Fruit fly (Drosophila melanogaster) whole organism, wandering third instar larva: ENCODE measurements around the gene CG2991.

Source experiments
- CG32264 ChIP-seq: fragments of 200-800 bp; sonication (Bioruptor generic); optimal IDR thresholded peaks from 2 replicates; lab custom pipeline; 2016; ENCODE audit warnings: missing biosample characterization, missing genetic modification characterization
- CG9705 ChIP-seq: fragments of 200-800 bp; sonication (Bioruptor generic); optimal IDR thresholded peaks from 2 replicates; lab custom pipeline; 2018; ENCODE audit warnings: missing biosample characterization, mild to moderate bottlenecking, missing genetic modification characterization
- CrebA ChIP-seq: fragments of 200-800 bp; sonication (Bioruptor generic); optimal IDR thresholded peaks from 2 replicates; lab custom pipeline; 2016; ENCODE audit warnings: missing biosample characterization, mild to moderate bottlenecking, missing genetic modification characterization, borderline replicate concordance
- Dfd ChIP-seq: fragments of >200 bp; optimal IDR thresholded peaks from 2 replicates; lab custom pipeline; 2017; ENCODE audit warnings: missing biosample characterization, missing genetic modification characterization
- Dif ChIP-seq: fragments of 200-275, 200-300 bp; sonication (Bioruptor generic); optimal IDR thresholded peaks from 2 replicates; lab custom pipeline; 2018; ENCODE audit warnings: missing biosample characterization, missing genetic modification characterization; ENCODE audit not compliant: partially characterized antibody
- GATAd ChIP-seq: sonication (Bioruptor generic); optimal IDR thresholded peaks from 2 replicates; lab custom pipeline; 2016; ENCODE audit warnings: missing biosample characterization, missing genetic modification characterization
- HLH106 ChIP-seq: fragments of 200-800 bp; optimal IDR thresholded peaks from 3 replicates; lab custom pipeline; 2019; ENCODE audit warnings: missing biosample characterization, mild to moderate bottlenecking, missing genetic modification characterization, moderate library complexity
- Hr78 ChIP-seq: fragments of >200 bp; optimal IDR thresholded peaks from 2 replicates; lab custom pipeline; 2017; ENCODE audit warnings: missing biosample characterization, missing genetic modification characterization
- Hr83 ChIP-seq: fragments of 200-300 bp; sonication (Bioruptor generic); optimal IDR thresholded peaks from 2 replicates; lab custom pipeline; 2016; ENCODE audit warnings: missing biosample characterization, mild to moderate bottlenecking, missing genetic modification characterization, moderate library complexity; ENCODE audit not compliant: poor library complexity, severe bottlenecking
- Jra ChIP-seq: sonication (Bioruptor generic); optimal IDR thresholded peaks from 2 replicates; lab custom pipeline; 2016; ENCODE audit warnings: missing biosample characterization, missing genetic modification characterization
- N ChIP-seq: fragments of >200 bp; optimal IDR thresholded peaks from 2 replicates; lab custom pipeline; 2018; ENCODE audit warnings: missing biosample characterization, missing external identifiers, missing genetic modification characterization
- Rel ChIP-seq, 2 experiments: fragments of 200-800 bp; sonication (Bioruptor generic) in 1 of 2; optimal IDR thresholded peaks; 2 replicates in 1 of 2; 3 replicates in 1 of 2; lab custom pipeline; 2016 to 2019; ENCODE audit warnings: mild to moderate bottlenecking in 2 of 2, missing biosample characterization in 2 of 2, missing genetic modification characterization in 2 of 2, moderate library complexity in 1 of 2
- Sp1 ChIP-seq: fragments of 200-800 bp; sonication (Bioruptor generic); optimal IDR thresholded peaks from 3 replicates; lab custom pipeline; 2019; ENCODE audit warnings: missing biosample characterization, mild to moderate bottlenecking, missing genetic modification characterization, moderate library complexity
- brk ChIP-seq: fragments of 200-800 bp; sonication (Bioruptor generic); optimal IDR thresholded peaks from 2 replicates; lab custom pipeline; 2016; ENCODE audit warnings: missing biosample characterization, mild to moderate bottlenecking, missing genetic modification characterization
- dl ChIP-seq, 2 experiments: fragments of 175-275, 200-275 bp in 1 of 2; fragments of 200-275 bp in 1 of 2; sonication (Bioruptor generic); optimal IDR thresholded peaks; lab custom pipeline; 2018; ENCODE audit warnings: mild to moderate bottlenecking in 2 of 2, missing biosample characterization in 2 of 2, missing genetic modification characterization in 2 of 2, moderate library complexity in 2 of 2; ENCODE audit not compliant: partially characterized antibody in 2 of 2, insufficient read depth in 1 of 2
- dsf ChIP-seq: sonication (Bioruptor generic); optimal IDR thresholded peaks from 2 replicates; lab custom pipeline; 2016; ENCODE audit warnings: missing biosample characterization, missing genetic modification characterization, borderline replicate concordance
- ey ChIP-seq: fragments of 200-800 bp; sonication (Bioruptor generic); optimal IDR thresholded peaks from 2 replicates; lab custom pipeline; 2016; ENCODE audit warnings: missing biosample characterization, missing genetic modification characterization
- foxo ChIP-seq, 2 experiments: fragments of 200-800 bp; sonication (Bioruptor generic); optimal IDR thresholded peaks; 2 replicates in 1 of 2; 3 replicates in 1 of 2; lab custom pipeline; 2016 to 2017; ENCODE audit warnings: missing biosample characterization in 2 of 2, missing genetic modification characterization in 2 of 2
- fru ChIP-seq: fragments of 200-800 bp; sonication (Bioruptor generic); optimal IDR thresholded peaks from 3 replicates; lab custom pipeline; 2016; ENCODE audit warnings: missing biosample characterization, mild to moderate bottlenecking, missing genetic modification characterization
- h ChIP-seq: fragments of 200-800 bp; sonication (Bioruptor generic); optimal IDR thresholded peaks from 3 replicates; lab custom pipeline; 2016; ENCODE audit warnings: missing biosample characterization, mild to moderate bottlenecking, missing genetic modification characterization
- jim ChIP-seq: fragments of 175-275, 200-325 bp; sonication (Bioruptor generic); optimal IDR thresholded peaks from 2 replicates; lab custom pipeline; 2016; ENCODE audit warnings: missing biosample characterization, mild to moderate bottlenecking, missing genetic modification characterization
- lola ChIP-seq: fragments of >200 bp; optimal IDR thresholded peaks from 2 replicates; lab custom pipeline; 2017; ENCODE audit warnings: missing biosample characterization, missing genetic modification characterization
- psq ChIP-seq: fragments of 200-800 bp; sonication (Bioruptor generic); optimal IDR thresholded peaks from 3 replicates; lab custom pipeline; 2017; ENCODE audit warnings: missing biosample characterization, mild to moderate bottlenecking, missing genetic modification characterization, moderate library complexity
- rgr ChIP-seq: fragments of 200-800 bp; sonication (Bioruptor generic); optimal IDR thresholded peaks from 3 replicates; lab custom pipeline; 2016; ENCODE audit warnings: missing biosample characterization, mild to moderate bottlenecking, missing genetic modification characterization
- sage ChIP-seq: fragments of 200-800 bp; sonication (Bioruptor generic); optimal IDR thresholded peaks from 2 replicates; lab custom pipeline; 2016; ENCODE audit warnings: missing biosample characterization, mild to moderate bottlenecking, missing genetic modification characterization
- tai ChIP-seq: sonication (Bioruptor generic); optimal IDR thresholded peaks from 2 replicates; lab custom pipeline; 2016; ENCODE audit warnings: missing biosample characterization, missing genetic modification characterization
- usp ChIP-seq: fragments of >200 bp; optimal IDR thresholded peaks from 2 replicates; lab custom pipeline; 2017; ENCODE audit warnings: missing biosample characterization, missing genetic modification characterization

The CG2991 gene

dm6 chr2L:2886226-2886569 lies 29.2 kb downstream of the CG2991 start:
- peak; percentile 90 for TF ChIP-seq N
- TF ChIP-seq Hr78 = peak; percentile 37
- TF ChIP-seq Dif (GFP tag; lab: Kevin White, UChicago) = no peak
- TF ChIP-seq fru (GFP tag; lab: Kevin White, UChicago) = peak; percentile 17
- no peak for TF ChIP-seq Hr83
- no peak for TF ChIP-seq CG9705 (GFP tag; lab: Kevin White, UChicago)

- TF ChIP-seq CrebA (no peak), dl (GFP tag; optimal IDR thresholded peaks at IDR 0.05; lab: Kevin White, UChicago; ENCODE audit: insufficient read depth in 1 of 2, partially characterized antibody in 2 of 2) (peak in 1 of 2 experiments; percentile 4), foxo (GFP tag; optimal IDR thresholded peaks at IDR 0.05; lab: Kevin White, UChicago) (peak in 1 of 2 experiments; percentile 32), dsf (GFP tag; lab: Kevin White, UChicago) (no peak), Dfd (peak; percentile 41), Sp1 (GFP tag; lab: Kevin White, UChicago) (peak; percentile 11), Dif (GFP tag; lab: Kevin White, UChicago) (peak; percentile 34), fru (GFP tag; lab: Kevin White, UChicago) (peak; percentile 92)
Measured at dm6 chr2L:2886613-2887537, 29.9 kb downstream of the CG2991 start.

dm6 chr2L:2887760-2888600 lies 31.0 kb downstream of the CG2991 start:
- TF ChIP-seq Dif (GFP tag; lab: Kevin White, UChicago) (no peak), CG32264 (GFP tag; lab: Kevin White, UChicago) (no peak), tai (GFP tag; lab: Kevin White, UChicago) (no peak), foxo (GFP tag; optimal IDR thresholded peaks at IDR 0.05; lab: Kevin White, UChicago) (no peak), jim (GFP tag; lab: Kevin White, UChicago) (no peak), usp (GFP tag; lab: Kevin White, UChicago) (no peak), brk (GFP tag; lab: Kevin White, UChicago) (no peak), HLH106 (tag; lab: Kevin White, UChicago) (no peak), rgr (peak; percentile 12), GATAd (GFP tag; lab: Kevin White, UChicago) (no peak), dl (GFP tag; optimal IDR thresholded peaks at IDR 0.05; lab: Kevin White, UChicago; ENCODE audit: insufficient read depth in 1 of 2, partially characterized antibody in 2 of 2) (no peak), Dfd (no peak), ey (GFP tag; lab: Kevin White, UChicago) (no peak), sage (GFP tag; lab: Kevin White, UChicago) (peak; percentile 75)
- TF ChIP-seq, all 38 proteins: peak for 2

- TF ChIP-seq rgr = peak; percentile 15
- TF ChIP-seq jim (GFP tag; lab: Kevin White, UChicago) = no peak
- TF ChIP-seq CG32264 (GFP tag; lab: Kevin White, UChicago) = no peak
- peak; percentile 21 to 76 for TF ChIP-seq dl (GFP tag; optimal IDR thresholded peaks at IDR 0.05; lab: Kevin White, UChicago; ENCODE audit: insufficient read depth in 1 of 2, partially characterized antibody in 2 of 2)
- peak; percentile 71 for TF ChIP-seq Dif (GFP tag; lab: Kevin White, UChicago)
- TF ChIP-seq lola (GFP tag; lab: Kevin White, UChicago) = no peak
- peak; percentile 5 for TF ChIP-seq h
- no peak for TF ChIP-seq Jra (GFP tag; lab: Kevin White, UChicago)
- TF ChIP-seq psq (GFP tag; lab: Kevin White, UChicago) = peak; percentile 85
- no peak for TF ChIP-seq CG9705 (GFP tag; lab: Kevin White, UChicago)
- peak; percentile 63 for TF ChIP-seq Rel (GFP tag; optimal IDR thresholded peaks at IDR 0.05; lab: Kevin White, UChicago)
- peak; percentile 39 for TF ChIP-seq Rel (tag; optimal IDR thresholded peaks at IDR 0.05; lab: Kevin White, UChicago)
- TF ChIP-seq Hr78 = no peak
- no peak for TF ChIP-seq tai (GFP tag; lab: Kevin White, UChicago)
- no peak for TF ChIP-seq GATAd (GFP tag; lab: Kevin White, UChicago)
Measured at dm6 chr2L:2888859-2889443, 32.0 kb downstream of the CG2991 start.
